Fruit fly (Drosophila melanogaster) whole organism, prepupa: ENCODE data around the gene Drsl3.

Source experiments
- Blimp-1 ChIP-seq: fragments of 200-800 bp; sonication (Bioruptor generic); optimal IDR thresholded peaks from 3 replicates; lab custom pipeline; 2017; ENCODE audit warnings: missing biosample characterization, missing genetic modification characterization, mild to moderate bottlenecking, moderate library complexity, missing genetic modification reagents
- CG10631 ChIP-seq: fragments of 200-800 bp; sonication (Bioruptor generic); optimal IDR thresholded peaks from 2 replicates; lab custom pipeline; 2016; ENCODE audit warnings: missing biosample characterization, missing genetic modification characterization
- CG10669 ChIP-seq: fragments of 200-800 bp; sonication (Bioruptor generic); optimal IDR thresholded peaks from 3 replicates; lab custom pipeline; 2018; ENCODE audit warnings: missing biosample characterization, mild to moderate bottlenecking, missing genetic modification characterization, moderate library complexity
- CG11762 ChIP-seq: fragments of 200-800 bp; sonication (Bioruptor generic); optimal IDR thresholded peaks from 3 replicates; lab custom pipeline; 2016; ENCODE audit warnings: missing biosample characterization, missing genetic modification characterization; ENCODE audit not compliant: insufficient read depth
- CG15336 ChIP-seq: fragments of 200-800 bp; sonication (Bioruptor generic); IDR thresholded peaks from 2 replicates; pipeline ENCODE4 v1.3.6; 2022; ENCODE audit warnings: missing biosample characterization, missing genetic modification characterization
- CG1621 ChIP-seq: fragments of 200-800 bp; sonication (Bioruptor generic); optimal IDR thresholded peaks from 3 replicates; lab custom pipeline; 2018; ENCODE audit warnings: missing biosample characterization, mild to moderate bottlenecking, missing genetic modification characterization
- CG16779 ChIP-seq: fragments of 200-800 bp; sonication (Bioruptor generic); optimal IDR thresholded peaks from 3 replicates; lab custom pipeline; 2017; ENCODE audit warnings: missing biosample characterization, mild to moderate bottlenecking, missing genetic modification characterization
- CG3032 ChIP-seq: fragments of 200-800 bp; optimal IDR thresholded peaks from 2 replicates; lab custom pipeline; 2019; ENCODE audit warnings: missing biosample characterization, mild to moderate bottlenecking, missing genetic modification characterization, moderate library complexity
- CG3919 ChIP-seq: fragments of 200-800 bp; sonication (Bioruptor generic); optimal IDR thresholded peaks from 3 replicates; lab custom pipeline; 2016; ENCODE audit warnings: missing biosample characterization, missing genetic modification characterization
- CG4318 ChIP-seq: fragments of 200-800 bp; sonication (Bioruptor generic); optimal IDR thresholded peaks from 3 replicates; lab custom pipeline; 2017; ENCODE audit warnings: missing biosample characterization, mild to moderate bottlenecking, missing genetic modification characterization
- CG6792 ChIP-seq: fragments of 200-800 bp; sonication (Bioruptor generic); optimal IDR thresholded peaks from 3 replicates; lab custom pipeline; 2016; ENCODE audit warnings: missing biosample characterization, missing genetic modification characterization
- CG6808 ChIP-seq: fragments of 200-800 bp; sonication (Bioruptor generic); optimal IDR thresholded peaks from 3 replicates; lab custom pipeline; 2017; ENCODE audit warnings: missing biosample characterization, missing genetic modification characterization, mild to moderate bottlenecking, moderate library complexity, missing genetic modification reagents
- CG6854 ChIP-seq: fragments of 200-800 bp; sonication (Bioruptor generic); optimal IDR thresholded peaks from 2 replicates; lab custom pipeline; 2017; ENCODE audit warnings: missing biosample characterization, mild to moderate bottlenecking, missing genetic modification characterization
- CG8119 ChIP-seq: fragments of 200-800 bp; sonication (Bioruptor generic); IDR thresholded peaks from 3 replicates; pipeline ENCODE4 v1.3.6; 2022; ENCODE audit warnings: missing biosample characterization, missing genetic modification characterization
- CG8319 ChIP-seq: fragments of 200-800 bp; sonication (Bioruptor generic); optimal IDR thresholded peaks from 3 replicates; lab custom pipeline; 2016; ENCODE audit warnings: missing biosample characterization, missing genetic modification characterization
- Eip75B ChIP-seq: fragments of 200-800 bp; sonication (Bioruptor generic); optimal IDR thresholded peaks from 3 replicates; lab custom pipeline; 2016; ENCODE audit warnings: missing biosample characterization, missing genetic modification characterization
- Eip78C ChIP-seq: fragments of 200-800 bp; sonication (Bioruptor generic); peaks from one replicate; lab custom pipeline; 2016; ENCODE audit warnings: missing biosample characterization, missing genetic modification characterization
- Ets21C ChIP-seq: fragments of 200-800 bp; sonication (Bioruptor generic); optimal IDR thresholded peaks from 3 replicates; lab custom pipeline; 2016; ENCODE audit warnings: missing biosample characterization, missing genetic modification characterization
- Ets96B ChIP-seq: fragments of 200-800 bp; optimal IDR thresholded peaks from 2 replicates; lab custom pipeline; 2019; ENCODE audit warnings: missing biosample characterization, mild to moderate bottlenecking, missing genetic modification characterization, moderate library complexity
- Hr38 ChIP-seq: sonication (Bioruptor generic); optimal IDR thresholded peaks from 2 replicates; lab custom pipeline; 2016; ENCODE audit warnings: missing biosample characterization, missing genetic modification characterization
- Hr4 ChIP-seq: fragments of 200-800 bp; sonication (Bioruptor generic); optimal IDR thresholded peaks from 3 replicates; lab custom pipeline; 2016; ENCODE audit warnings: missing biosample characterization, missing genetic modification characterization
- Sox102F ChIP-seq: fragments of 200-800 bp; sonication (Bioruptor generic); optimal IDR thresholded peaks from 2 replicates; lab custom pipeline; 2016; ENCODE audit warnings: missing biosample characterization, mild to moderate bottlenecking, missing genetic modification characterization
- Sox14 ChIP-seq: fragments of 200-800 bp; sonication (Bioruptor generic); optimal IDR thresholded peaks from 3 replicates; lab custom pipeline; 2016; ENCODE audit warnings: missing biosample characterization, missing genetic modification characterization
- achi ChIP-seq: fragments of 200-800 bp; sonication (Bioruptor generic); optimal IDR thresholded peaks from 3 replicates; lab custom pipeline; 2016; ENCODE audit warnings: missing biosample characterization, missing genetic modification characterization
- dsx ChIP-seq: fragments of 200-800 bp; optimal IDR thresholded peaks from 3 replicates; lab custom pipeline; 2019; ENCODE audit warnings: missing biosample characterization, mild to moderate bottlenecking, missing genetic modification characterization, moderate library complexity; ENCODE audit not compliant: poor library complexity, severe bottlenecking
- eg ChIP-seq: fragments of 200-800 bp; sonication (Bioruptor generic); IDR thresholded peaks from 3 replicates; pipeline ENCODE4 v1.3.6; 2022; ENCODE audit warnings: missing biosample characterization, missing genetic modification characterization
- fd59A ChIP-seq: fragments of 200-800 bp; sonication (Bioruptor generic); optimal IDR thresholded peaks from 2 replicates; lab custom pipeline; 2017; ENCODE audit warnings: missing biosample characterization, mild to moderate bottlenecking, missing genetic modification characterization, missing genetic modification reagents
- fkh ChIP-seq: fragments of 200-800 bp; sonication (Bioruptor generic); optimal IDR thresholded peaks from 3 replicates; lab custom pipeline; 2017; ENCODE audit warnings: missing biosample characterization, mild to moderate bottlenecking, missing genetic modification characterization, moderate library complexity
- lz ChIP-seq: fragments of 200-800 bp; sonication (Bioruptor generic); optimal IDR thresholded peaks from 3 replicates; lab custom pipeline; 2016; ENCODE audit warnings: missing biosample characterization, missing genetic modification characterization
- pdm3 ChIP-seq: fragments of 200-800 bp; sonication (Bioruptor generic); optimal IDR thresholded peaks from 3 replicates; lab custom pipeline; 2016; ENCODE audit warnings: missing biosample characterization, missing genetic modification characterization
- salr ChIP-seq, 2 experiments: fragments of 200-800 bp; sonication (Bioruptor generic); optimal IDR thresholded peaks; 3 replicates each; lab custom pipeline; 2016 to 2018; ENCODE audit warnings: missing biosample characterization in 2 of 2, missing genetic modification characterization in 2 of 2, mild to moderate bottlenecking in 1 of 2
- spab ChIP-seq: fragments of 200-800 bp; sonication (Bioruptor generic); optimal IDR thresholded peaks from 2 replicates; lab custom pipeline; 2017; ENCODE audit warnings: missing biosample characterization, mild to moderate bottlenecking, missing genetic modification characterization, missing genetic modification reagents
- ss ChIP-seq, 2 experiments: fragments of 200-800 bp; sonication (Bioruptor generic); optimal IDR thresholded peaks; 2 replicates in 1 of 2; 3 replicates in 1 of 2; lab custom pipeline; 2017 to 2018; ENCODE audit warnings: mild to moderate bottlenecking in 2 of 2, missing biosample characterization in 2 of 2, missing genetic modification characterization in 2 of 2, moderate library complexity in 1 of 2
- svp ChIP-seq: fragments of 200-800 bp; sonication (Bioruptor generic); peaks from one replicate; lab custom pipeline; 2016; ENCODE audit warnings: missing biosample characterization, missing genetic modification characterization
- topi ChIP-seq: fragments of 200-800 bp; sonication (Bioruptor generic); optimal IDR thresholded peaks from 3 replicates; lab custom pipeline; 2016; ENCODE audit warnings: missing biosample characterization, missing genetic modification characterization
- vri ChIP-seq: fragments of 200-800 bp; sonication (Bioruptor generic); optimal IDR thresholded peaks from 3 replicates; lab custom pipeline; 2016; ENCODE audit warnings: missing biosample characterization, mild to moderate bottlenecking, missing genetic modification characterization

The Drsl3 gene

DNA sequence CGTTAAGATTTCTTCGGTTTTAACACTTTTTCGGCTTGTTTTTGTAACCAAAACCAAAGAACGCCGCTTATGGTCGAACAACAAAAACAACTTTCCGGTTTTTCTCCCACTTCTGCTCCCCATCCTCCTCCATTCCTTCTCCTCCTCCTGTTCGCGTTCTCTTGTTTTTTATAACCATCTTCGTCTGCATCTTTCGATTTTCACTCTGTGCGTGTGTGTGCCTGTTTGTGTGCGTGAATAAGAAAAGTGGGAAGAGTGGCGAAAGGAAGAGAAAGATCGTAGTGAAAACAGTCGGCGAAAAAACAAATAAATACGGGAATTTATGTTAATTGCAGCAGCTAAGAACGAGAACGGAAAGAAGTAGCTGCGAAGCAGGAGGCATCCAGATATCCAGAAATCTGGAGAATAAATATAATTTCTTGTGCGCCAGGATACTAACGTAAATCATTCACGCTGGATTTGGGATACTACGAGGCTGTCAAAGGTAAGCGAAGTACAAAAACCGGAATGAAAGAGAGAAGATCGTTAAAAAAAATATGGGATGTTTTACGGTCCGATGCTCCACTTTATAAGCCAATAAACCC, 22.6 kb downstream of the Drsl3 start:
- TF ChIP-seq Hr38 (GFP tag; lab: Kevin White, UChicago): no peak
- TF ChIP-seq CG4318: no peak
- TF ChIP-seq topi (GFP tag; lab: Kevin White, UChicago): no peak
- TF ChIP-seq CG1621 (tag; lab: Kevin White, UChicago): no peak
- peak; percentile 22 for TF ChIP-seq vri (GFP tag; lab: Kevin White, UChicago)
- no peak for TF ChIP-seq fkh

DNA sequence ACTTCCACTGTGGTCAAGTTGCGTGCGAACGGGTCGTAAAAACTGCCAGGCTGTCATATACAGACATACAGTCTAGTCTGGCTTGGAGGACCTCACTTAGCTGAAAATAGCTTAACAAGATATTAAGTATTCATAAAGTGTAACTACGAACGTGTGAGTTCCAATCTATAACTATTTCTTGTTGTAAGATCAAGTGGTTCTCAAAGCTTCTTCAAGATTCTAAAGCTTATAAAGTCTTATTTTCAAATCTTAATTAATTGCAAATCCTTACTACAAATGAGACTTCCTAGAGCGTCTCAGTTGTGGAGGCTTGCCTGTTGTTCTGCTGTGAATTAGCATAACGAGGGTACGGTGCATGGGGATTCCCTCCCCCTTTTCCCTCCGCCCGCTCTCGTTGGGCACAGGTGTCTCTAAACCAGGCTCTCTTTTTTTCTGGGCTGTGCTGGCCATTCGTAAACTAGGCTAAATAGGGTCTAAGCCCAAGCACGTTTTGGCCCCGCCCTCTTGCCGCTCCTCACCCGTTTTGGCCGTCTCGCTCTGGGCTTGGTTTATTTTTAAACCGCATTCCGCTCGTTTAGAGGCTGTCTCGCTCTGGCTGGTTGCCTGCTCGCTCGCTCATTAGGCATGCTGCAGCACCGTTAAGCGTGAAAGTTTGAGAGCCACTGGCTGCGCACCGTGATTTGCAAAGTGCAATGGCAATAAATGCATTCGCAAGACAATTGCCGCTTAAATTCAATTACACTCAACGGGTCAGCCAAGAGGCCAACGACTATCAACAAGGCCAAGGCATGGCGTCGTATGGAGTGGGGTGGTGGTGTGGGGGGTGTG, 23.4 kb downstream of the Drsl3 start:
- TF ChIP-seq Sox14 (GFP tag; lab: Kevin White, UChicago): peak; percentile 12
- TF ChIP-seq Eip78C (GFP tag; lab: Kevin White, UChicago): peak; percentile 61
- TF ChIP-seq eg (GFP tag; lab: Robert Waterston, UW): no peak
- peak; percentile 53 for TF ChIP-seq CG10669 (GFP tag; lab: Kevin White, UChicago)
- TF ChIP-seq CG11762 (GFP tag; lab: Kevin White, UChicago): no peak
- TF ChIP-seq svp: peak; percentile 83
- TF ChIP-seq dsx: peak; percentile 33
- TF ChIP-seq ss (GFP tag; optimal IDR thresholded peaks at IDR 0.05; lab: Kevin White, UChicago): peak; percentile 67 to 96
- peak; percentile 56 for TF ChIP-seq fd59A (GFP tag; lab: Kevin White, UChicago)
- peak in 1 of 2 experiments; percentile 2 for TF ChIP-seq salr (GFP tag; optimal IDR thresholded peaks at IDR 0.05; lab: Kevin White, UChicago)
- peak; percentile 70 for TF ChIP-seq CG3032 (tag; lab: Kevin White, UChicago)
- TF ChIP-seq pdm3 (GFP tag; lab: Kevin White, UChicago): peak; percentile 29
- TF ChIP-seq Blimp-1 (GFP tag; lab: Kevin White, UChicago): no peak
- TF ChIP-seq CG6792: no peak
- TF ChIP-seq CG8119 (GFP tag; lab: Robert Waterston, UW): no peak
- no peak for TF ChIP-seq CG15336 (GFP tag; lab: Robert Waterston, UW)
- no peak for TF ChIP-seq Ets21C
- TF ChIP-seq CG10631: peak; percentile 32
- no peak for TF ChIP-seq CG6854 (GFP tag; lab: Kevin White, UChicago)
- TF ChIP-seq achi: no peak
- TF ChIP-seq Hr4 (GFP tag; lab: Kevin White, UChicago): no peak
- TF ChIP-seq spab: peak; percentile 43
- TF ChIP-seq CG3919 (GFP tag; lab: Kevin White, UChicago): peak; percentile 22
- peak; percentile 61 for TF ChIP-seq Ets96B (tag; lab: Kevin White, UChicago)
- no peak for TF ChIP-seq lz (GFP tag; lab: Kevin White, UChicago)
- no peak for TF ChIP-seq Eip75B (GFP tag; lab: Kevin White, UChicago)
- no peak for TF ChIP-seq CG16779 (tag; lab: Kevin White, UChicago)
- no peak for TF ChIP-seq Sox102F
- peak; percentile 65 for TF ChIP-seq CG6808 (GFP tag; lab: Kevin White, UChicago)
- TF ChIP-seq CG8319 (GFP tag; lab: Kevin White, UChicago): no peak
